Worm (Caenorhabditis elegans) whole organism, L3 larva: Measurements from ENCODE around the gene ZC513.3.

Source experiments
- R02D3.7 ChIP-seq: fragments of 150-350 bp; optimal IDR thresholded peaks from 2 replicates; lab custom pipeline; 2014; ENCODE audit warnings: missing biosample characterization, missing genetic modification characterization
- aly-2 ChIP-seq: fragments of 150-350 bp; optimal IDR thresholded peaks from 2 replicates; lab custom pipeline; 2014; ENCODE audit warnings: missing biosample characterization, missing genetic modification characterization
- ama-1 ChIP-seq: fragments of 150-350 bp; optimal IDR thresholded peaks from 2 replicates; lab custom pipeline; 2018
- ceh-16 ChIP-seq: sonication (generic microtip); optimal IDR thresholded peaks from 2 replicates; lab custom pipeline; 2017; ENCODE audit warnings: missing biosample characterization, missing genetic modification characterization
- ceh-82 ChIP-seq: fragments of 150-350 bp; optimal IDR thresholded peaks from 2 replicates; lab custom pipeline; 2014; ENCODE audit warnings: missing biosample characterization, missing genetic modification characterization
- daf-12 ChIP-seq: fragments of 150-350 bp; optimal IDR thresholded peaks from 2 replicates; lab custom pipeline; 2014; ENCODE audit warnings: missing biosample characterization, missing genetic modification reagents, missing genetic modification characterization
- elt-1 ChIP-seq: fragments of 150-350 bp; optimal IDR thresholded peaks from 2 replicates; lab custom pipeline; 2014; ENCODE audit warnings: missing biosample characterization, missing genetic modification characterization
- elt-3 ChIP-seq, 3 experiments: fragments of 150-350 bp in 1 of 3; sonication (generic microtip) in 2 of 3; optimal IDR thresholded peaks; 2 replicates in 2 of 3; 4 replicates in 1 of 3; lab custom pipeline; 2014 to 2017; ENCODE audit warnings: missing biosample characterization in 3 of 3, missing genetic modification characterization in 3 of 3
- eor-1 ChIP-seq, 2 experiments: fragments of 150-350 bp; optimal IDR thresholded peaks; 2 replicates each; lab custom pipeline; 2014 to 2018; ENCODE audit warnings: missing biosample characterization in 2 of 2, missing genetic modification characterization in 2 of 2
- fkh-10 ChIP-seq: sonication (generic microtip); optimal IDR thresholded peaks from 2 replicates; lab custom pipeline; 2017; ENCODE audit warnings: missing biosample characterization, missing genetic modification reagents, missing genetic modification characterization
- fos-1 ChIP-seq: fragments of 150-350 bp; optimal IDR thresholded peaks from 2 replicates; lab custom pipeline; 2014; ENCODE audit warnings: missing biosample characterization, missing genetic modification characterization
- hmg-11 ChIP-seq: sonication (generic microtip); optimal IDR thresholded peaks from 2 replicates; lab custom pipeline; 2016; ENCODE audit warnings: missing genetic modification characterization, missing compliant biosample characterization
- jun-1 ChIP-seq: fragments of 150-350 bp; optimal IDR thresholded peaks from 2 replicates; lab custom pipeline; 2014; ENCODE audit warnings: missing biosample characterization, missing genetic modification reagents, missing genetic modification characterization
- lin-15B ChIP-seq: fragments of 150-350 bp; optimal IDR thresholded peaks from 2 replicates; lab custom pipeline; 2014; ENCODE audit warnings: missing biosample characterization, missing genetic modification characterization
- lin-39 ChIP-seq: fragments of 150-350 bp; optimal IDR thresholded peaks from 2 replicates; lab custom pipeline; 2018; ENCODE audit warnings: missing biosample characterization, missing genetic modification reagents, missing genetic modification characterization
- lsy-12 ChIP-seq: sonication (generic microtip); optimal IDR thresholded peaks from 2 replicates; lab custom pipeline; 2016; ENCODE audit warnings: mild to moderate bottlenecking, missing genetic modification characterization, missing compliant biosample characterization
- mdl-1 ChIP-seq: fragments of 150-350 bp; optimal IDR thresholded peaks from 2 replicates; lab custom pipeline; 2014; ENCODE audit warnings: missing biosample characterization, missing genetic modification characterization
- nhr-11 ChIP-seq: fragments of 150-350 bp; optimal IDR thresholded peaks from 2 replicates; lab custom pipeline; 2014; ENCODE audit warnings: missing biosample characterization, missing genetic modification characterization
- nhr-12 ChIP-seq: fragments of 150-350 bp; optimal IDR thresholded peaks from 2 replicates; lab custom pipeline; 2014; ENCODE audit warnings: missing biosample characterization, missing genetic modification characterization
- nhr-23 ChIP-seq: fragments of 150-350 bp; optimal IDR thresholded peaks from 2 replicates; lab custom pipeline; 2014; ENCODE audit warnings: missing biosample characterization, missing genetic modification reagents, missing genetic modification characterization
- nhr-25 ChIP-seq: sonication (generic microtip); optimal IDR thresholded peaks from 2 replicates; lab custom pipeline; 2017; ENCODE audit warnings: missing biosample characterization, missing genetic modification characterization
- nhr-43 ChIP-seq: sonication (generic microtip); optimal IDR thresholded peaks from 2 replicates; lab custom pipeline; 2016; ENCODE audit warnings: mild to moderate bottlenecking, missing genetic modification characterization, missing compliant biosample characterization; ENCODE audit not compliant: poor library complexity, severe bottlenecking
- nhr-67 ChIP-seq: fragments of 150-350 bp; optimal IDR thresholded peaks from 2 replicates; lab custom pipeline; 2014; ENCODE audit warnings: missing biosample characterization, missing genetic modification characterization
- nhr-77 ChIP-seq: fragments of 150-350 bp; optimal IDR thresholded peaks from 2 replicates; lab custom pipeline; 2014; ENCODE audit warnings: missing biosample characterization, missing genetic modification characterization
- skn-1 ChIP-seq: fragments of 150-350 bp; optimal IDR thresholded peaks from 2 replicates; lab custom pipeline; 2014; ENCODE audit warnings: missing biosample characterization, missing genetic modification characterization
- tbx-2 ChIP-seq: sonication (generic microtip); optimal IDR thresholded peaks from 2 replicates; lab custom pipeline; 2016; ENCODE audit warnings: mild to moderate bottlenecking, missing genetic modification characterization, missing compliant biosample characterization
- unc-62 ChIP-seq: fragments of 150-350 bp; sonication (generic microtip); optimal IDR thresholded peaks from 4 replicates; lab custom pipeline; 2014; ENCODE audit warnings: missing biosample characterization, missing genetic modification reagents, missing genetic modification characterization
- zag-1 ChIP-seq: fragments of 150-350 bp; optimal IDR thresholded peaks from 2 replicates; lab custom pipeline; 2014; ENCODE audit warnings: missing biosample characterization, missing genetic modification characterization
- ztf-11 ChIP-seq: fragments of 150-350 bp; optimal IDR thresholded peaks from 2 replicates; lab custom pipeline; 2014; ENCODE audit warnings: missing biosample characterization, missing genetic modification characterization
- ztf-4 ChIP-seq: fragments of 150-350 bp; optimal IDR thresholded peaks from 2 replicates; lab custom pipeline; 2014; ENCODE audit warnings: missing biosample characterization, missing genetic modification characterization

ZC513.3 gene

ce11 chrV:8040247-8041084, 6.3 kb upstream of the ZC513.3 start:
- TF ChIP-seq tbx-2 (peak; percentile 4), ama-1 (lab: Kevin White, UChicago) (peak; percentile 84), ceh-16 (tag; lab: Kevin White, UChicago) (no peak), hmg-11 (tag; lab: Kevin White, UChicago) (no peak), elt-3 (tag; optimal IDR thresholded peaks at IDR 0.05; lab: Kevin White, UChicago) (peak in 1 of 3 experiments; percentile 13), fkh-10 (GFP tag; lab: Kevin White, UChicago) (no peak), jun-1 (tag; lab: Kevin White, UChicago) (no peak), ztf-4 (tag; lab: Kevin White, UChicago) (no peak), fos-1 (tag; lab: Kevin White, UChicago) (peak; percentile 63), lsy-12 (tag; lab: Kevin White, UChicago) (peak; percentile 25), unc-62 (no peak), mdl-1 (tag; lab: Kevin White, UChicago) (no peak), nhr-25 (tag; lab: Kevin White, UChicago) (peak; percentile 64), nhr-11 (tag; lab: Kevin White, UChicago) (no peak), lin-15B (tag; lab: Kevin White, UChicago) (no peak), nhr-67 (tag; lab: Kevin White, UChicago) (no peak), nhr-23 (tag; lab: Kevin White, UChicago) (peak; percentile 95), ztf-11 (no peak), nhr-43 (tag; lab: Kevin White, UChicago) (peak; percentile 94)

- TF ChIP-seq aly-2 (tag; lab: Kevin White, UChicago) (no peak), nhr-67 (tag; lab: Kevin White, UChicago) (no peak), nhr-77 (tag; lab: Kevin White, UChicago) (no peak), fos-1 (tag; lab: Kevin White, UChicago) (no peak), nhr-12 (tag; lab: Kevin White, UChicago) (no peak), jun-1 (tag; lab: Kevin White, UChicago) (no peak), eor-1 (tag; optimal IDR thresholded peaks at IDR 0.05; lab: Kevin White, UChicago) (no peak), nhr-25 (tag; lab: Kevin White, UChicago) (no peak), ceh-82 (tag; lab: Kevin White, UChicago) (no peak)
Observed at ce11 chrV:8041336-8041868, 5.4 kb upstream of the ZC513.3 start.

- no peak for TF ChIP-seq lin-39 (tag; lab: Kevin White, UChicago)
- TF ChIP-seq skn-1 (tag; lab: Kevin White, UChicago): no peak
- TF ChIP-seq nhr-25 (tag; lab: Kevin White, UChicago): peak; percentile 64
- peak; percentile 48 for TF ChIP-seq nhr-23 (tag; lab: Kevin White, UChicago)
- no peak for TF ChIP-seq R02D3.7 (tag; lab: Kevin White, UChicago)
- TF ChIP-seq elt-1 (tag; lab: Kevin White, UChicago): no peak
Observed at ce11 chrV:8043664-8044063, 3.1 kb upstream of the ZC513.3 start.

ce11 chrV:8044957-8045356, 1.8 kb upstream of the ZC513.3 start:
- TF ChIP-seq nhr-25 (tag; lab: Kevin White, UChicago) (peak; percentile 66), ama-1 (lab: Kevin White, UChicago) (no peak), daf-12 (tag; lab: Kevin White, UChicago) (no peak), nhr-23 (tag; lab: Kevin White, UChicago) (peak; percentile 45), zag-1 (no peak), nhr-67 (tag; lab: Kevin White, UChicago) (no peak), ceh-16 (tag; lab: Kevin White, UChicago) (no peak), elt-1 (tag; lab: Kevin White, UChicago) (peak; percentile 35), hmg-11 (tag; lab: Kevin White, UChicago) (no peak)

ce11 chrV:8050059-8050677, 3.4 kb downstream of the ZC513.3 start:
- TF ChIP-seq R02D3.7 (tag; lab: Kevin White, UChicago): no peak
- no peak for TF ChIP-seq nhr-77 (tag; lab: Kevin White, UChicago)
